Worm (Caenorhabditis elegans) whole organism, young adult: ENCODE data around the gene F31E3.12.

Source experiments
- B0261.1 ChIP-seq: sonication (generic microtip); optimal IDR thresholded peaks from 2 replicates; lab custom pipeline; 2016; ENCODE audit warnings: mild to moderate bottlenecking, missing genetic modification characterization, moderate library complexity, missing compliant biosample characterization
- F57C9.4 ChIP-seq: sonication (generic microtip); optimal IDR thresholded peaks from 2 replicates; lab custom pipeline; 2017; ENCODE audit warnings: mild to moderate bottlenecking, missing genetic modification characterization, missing compliant biosample characterization
- K12H6.12 ChIP-seq: fragments of 200-800 bp; sonication (Bioruptor generic); optimal IDR thresholded peaks from 2 replicates; lab custom pipeline; 2018; ENCODE audit warnings: mild to moderate bottlenecking, missing genetic modification characterization, missing compliant biosample characterization
- Y67H2A.10 ChIP-seq: fragments of 200-800 bp; sonication (Bioruptor generic); conservative IDR thresholded peaks from 2 replicates; pipeline ENCODE4 v1.3.6; 2022; ENCODE audit warnings: missing genetic modification reagents, missing genetic modification characterization, missing compliant biosample characterization
- Y79H2A.3 ChIP-seq: fragments of 200-800 bp; sonication (Bioruptor generic); conservative IDR thresholded peaks from 2 replicates; pipeline ENCODE4 v1.3.6; 2022; ENCODE audit warnings: missing genetic modification reagents, missing genetic modification characterization, missing compliant biosample characterization
- ZK185.1 ChIP-seq: sonication (generic microtip); optimal IDR thresholded peaks from 2 replicates; lab custom pipeline; 2016; ENCODE audit warnings: mild to moderate bottlenecking, missing genetic modification characterization, missing compliant biosample characterization; ENCODE audit not compliant: poor library complexity, severe bottlenecking
- ama-1 ChIP-seq, 3 experiments: fragments of 150-350 bp in 1 of 3; sonication (generic microtip) in 2 of 3; optimal IDR thresholded peaks; 2 replicates each; lab custom pipeline; 2014 to 2018; ENCODE audit warnings: missing biosample characterization in 2 of 3, missing genetic modification characterization in 2 of 3, missing genetic modification reagents in 2 of 3
- attf-6 ChIP-seq: fragments of 200-800 bp; sonication (Bioruptor generic); IDR thresholded peaks from 2 replicates; pipeline ENCODE4 v1.3.6; 2022; ENCODE audit warnings: missing genetic modification reagents, missing genetic modification characterization, missing compliant biosample characterization
- cebp-1 ChIP-seq, 2 experiments: fragments of 200-800 bp in 1 of 2; sonication (Bioruptor generic) in 1 of 2; sonication (generic microtip) in 1 of 2; IDR thresholded peaks in 1 of 2; optimal IDR thresholded peaks in 1 of 2; 2 replicates each; pipeline versions ENCODE4 v1.3.6 to Lab custom; 2017 to 2022; ENCODE audit warnings: missing compliant biosample characterization in 2 of 2, missing genetic modification characterization in 2 of 2, mild to moderate bottlenecking in 1 of 2, missing genetic modification reagents in 1 of 2, moderate library complexity in 1 of 2
- cebp-2 ChIP-seq: fragments of 200-800 bp; sonication (Bioruptor generic); IDR thresholded peaks from 2 replicates; pipeline ENCODE4 v1.3.6; 2022; ENCODE audit warnings: missing genetic modification characterization, missing compliant biosample characterization
- ceh-27 ChIP-seq: fragments of 200-800 bp; sonication (Bioruptor generic); optimal IDR thresholded peaks from 2 replicates; lab custom pipeline; 2018; ENCODE audit warnings: mild to moderate bottlenecking, missing genetic modification characterization, moderate library complexity, missing compliant biosample characterization
- ceh-58 ChIP-seq: fragments of 200-800 bp; sonication (Bioruptor generic); IDR thresholded peaks from 2 replicates; pipeline ENCODE4 v1.3.6; 2022; ENCODE audit warnings: missing genetic modification characterization, missing compliant biosample characterization
- dpff-1 ChIP-seq: sonication (generic microtip); optimal IDR thresholded peaks from 2 replicates; lab custom pipeline; 2017; ENCODE audit warnings: mild to moderate bottlenecking, missing genetic modification characterization, missing compliant biosample characterization
- efl-1 ChIP-seq: fragments of 150-350 bp; optimal IDR thresholded peaks from 2 replicates; lab custom pipeline; 2014; ENCODE audit warnings: missing biosample characterization, missing genetic modification reagents, missing genetic modification characterization
- egl-18 ChIP-seq: fragments of 200-800 bp; sonication (Bioruptor generic); IDR thresholded peaks from 2 replicates; pipeline ENCODE4 v1.3.6; 2022; ENCODE audit warnings: missing genetic modification reagents, missing genetic modification characterization, missing compliant biosample characterization
- egl-44 ChIP-seq: fragments of 200-800 bp; sonication (Bioruptor generic); IDR thresholded peaks from 2 replicates; pipeline ENCODE4 v1.3.6; 2022; ENCODE audit warnings: missing genetic modification reagents, missing genetic modification characterization, missing compliant biosample characterization
- fkh-3 ChIP-seq: sonication (generic microtip); optimal IDR thresholded peaks from 2 replicates; lab custom pipeline; 2016; ENCODE audit warnings: mild to moderate bottlenecking, missing genetic modification characterization, missing compliant biosample characterization
- gei-17 ChIP-seq: fragments of 200-800 bp; sonication (Bioruptor generic); optimal IDR thresholded peaks from 2 replicates; lab custom pipeline; 2018; ENCODE audit warnings: mild to moderate bottlenecking, missing genetic modification characterization, missing compliant biosample characterization
- hmg-1.2 ChIP-seq: fragments of 200-800 bp; sonication (Bioruptor generic); IDR thresholded peaks from 2 replicates; pipeline ENCODE4 v1.3.6; 2022; ENCODE audit warnings: missing genetic modification reagents, missing genetic modification characterization, missing compliant biosample characterization
- hrde-1 ChIP-seq: sonication (generic microtip); optimal IDR thresholded peaks from 2 replicates; lab custom pipeline; 2016; ENCODE audit warnings: missing genetic modification characterization, mild to moderate bottlenecking, missing compliant biosample characterization, moderate library complexity, missing genotype, missing genetic modification reagents, borderline replicate concordance
- lag-1 ChIP-seq: fragments of 200-800 bp; sonication (Bioruptor generic); IDR thresholded peaks from 2 replicates; pipeline ENCODE4 v1.3.6; 2022; ENCODE audit warnings: missing genetic modification reagents, missing genetic modification characterization, missing compliant biosample characterization
- let-607 ChIP-seq, 2 experiments: fragments of 200-800 bp in 1 of 2; sonication (Bioruptor generic) in 1 of 2; sonication (generic microtip) in 1 of 2; optimal IDR thresholded peaks; 2 replicates each; lab custom pipeline; 2016 to 2018; ENCODE audit warnings: mild to moderate bottlenecking in 2 of 2, missing compliant biosample characterization in 2 of 2, missing genetic modification characterization in 2 of 2, moderate library complexity in 2 of 2, missing genotype in 1 of 2
- lin-26 ChIP-seq: fragments of 200-800 bp; sonication (Bioruptor generic); IDR thresholded peaks from 2 replicates; pipeline ENCODE4 v1.3.6; 2022; ENCODE audit warnings: missing genetic modification reagents, missing genetic modification characterization, missing compliant biosample characterization
- lsl-1 ChIP-seq: fragments of 200-800 bp; sonication (Bioruptor generic); optimal IDR thresholded peaks from 2 replicates; lab custom pipeline; 2018; ENCODE audit warnings: mild to moderate bottlenecking, missing genetic modification characterization, moderate library complexity, missing compliant biosample characterization
- lsy-27 ChIP-seq: sonication (generic microtip); optimal IDR thresholded peaks from 2 replicates; lab custom pipeline; 2017; ENCODE audit warnings: missing genetic modification characterization, mild to moderate bottlenecking, missing compliant biosample characterization, antibody characterized with exemption, missing genotype, borderline replicate concordance; ENCODE audit not compliant: insufficient read depth
- madf-10 ChIP-seq: sonication (generic microtip); optimal IDR thresholded peaks from 2 replicates; lab custom pipeline; 2016; ENCODE audit warnings: mild to moderate bottlenecking, missing genetic modification characterization, missing compliant biosample characterization
- madf-6 ChIP-seq: fragments of 200-800 bp; sonication (Bioruptor generic); IDR thresholded peaks from 2 replicates; pipeline ENCODE4 v1.3.6; 2022; ENCODE audit warnings: missing genetic modification reagents, missing genetic modification characterization, missing compliant biosample characterization
- mcd-1 ChIP-seq: fragments of 200-800 bp; sonication (Bioruptor generic); IDR thresholded peaks from 2 replicates; pipeline ENCODE4 v1.3.6; 2022; ENCODE audit warnings: missing genetic modification reagents, missing genetic modification characterization, missing compliant biosample characterization
- mxl-1 ChIP-seq: sonication (generic microtip); optimal IDR thresholded peaks from 2 replicates; lab custom pipeline; 2016; ENCODE audit warnings: missing genetic modification characterization, missing compliant biosample characterization
- nhr-80 ChIP-seq: sonication (generic microtip); optimal IDR thresholded peaks from 2 replicates; lab custom pipeline; 2016; ENCODE audit warnings: missing genetic modification characterization, missing compliant biosample characterization
- rpc-1 ChIP-seq, 2 experiments: fragments of 150-350 bp in 1 of 2; sonication (generic microtip) in 1 of 2; optimal IDR thresholded peaks; 2 replicates each; lab custom pipeline; 2014 to 2018; ENCODE audit warnings: missing biosample characterization in 1 of 2, missing genetic modification characterization in 1 of 2, missing genetic modification reagents in 1 of 2, missing genotype in 1 of 2
- sdz-38 ChIP-seq: sonication (generic microtip); optimal IDR thresholded peaks from 2 replicates; lab custom pipeline; 2016; ENCODE audit warnings: missing genotype, missing genetic modification characterization, missing compliant biosample characterization
- snpc-1.1 ChIP-seq: sonication (generic microtip); optimal IDR thresholded peaks from 2 replicates; lab custom pipeline; 2017; ENCODE audit warnings: missing genetic modification characterization, mild to moderate bottlenecking, missing compliant biosample characterization, antibody characterized with exemption, moderate library complexity, missing genotype, missing genetic modification reagents; ENCODE audit not compliant: insufficient read depth
- snpc-1.3 ChIP-seq: sonication (generic microtip); optimal IDR thresholded peaks from 2 replicates; lab custom pipeline; 2017; ENCODE audit warnings: missing genetic modification characterization, mild to moderate bottlenecking, missing compliant biosample characterization, antibody characterized with exemption, moderate library complexity, missing genotype, missing genetic modification reagents; ENCODE audit not compliant: insufficient read depth
- somi-1 ChIP-seq: fragments of 200-800 bp; sonication (Bioruptor generic); optimal IDR thresholded peaks from 2 replicates; lab custom pipeline; 2018; ENCODE audit warnings: mild to moderate bottlenecking, missing genetic modification characterization, missing compliant biosample characterization
- tbx-9 ChIP-seq: sonication (generic microtip); optimal IDR thresholded peaks from 2 replicates; lab custom pipeline; 2016; ENCODE audit warnings: borderline replicate concordance, missing genetic modification characterization, inconsistent platforms, missing compliant biosample characterization
- tlf-1 ChIP-seq: fragments of 200-800 bp; sonication (Bioruptor generic); optimal IDR thresholded peaks from 2 replicates; lab custom pipeline; 2018; ENCODE audit warnings: mild to moderate bottlenecking, missing genetic modification characterization, missing compliant biosample characterization
- unc-62 ChIP-seq: fragments of 150-350 bp; optimal IDR thresholded peaks from 2 replicates; lab custom pipeline; 2014; ENCODE audit warnings: missing biosample characterization, missing genetic modification reagents, missing genetic modification characterization
- zfh-2 ChIP-seq: fragments of 200-800 bp; sonication (Bioruptor generic); conservative IDR thresholded peaks from 2 replicates; pipeline ENCODE4 v1.3.6; 2022; ENCODE audit warnings: missing genetic modification reagents, missing genetic modification characterization, missing compliant biosample characterization
- ztf-25 ChIP-seq: fragments of 200-800 bp; sonication (Bioruptor generic); IDR thresholded peaks from 2 replicates; pipeline ENCODE4 v1.3.6; 2022; ENCODE audit warnings: missing genetic modification reagents, missing genetic modification characterization, missing compliant biosample characterization
- ztf-28 ChIP-seq: fragments of 200-800 bp; sonication (Bioruptor generic); IDR thresholded peaks from 2 replicates; pipeline ENCODE4 v1.3.6; 2022; ENCODE audit warnings: missing genetic modification reagents, missing genetic modification characterization, missing compliant biosample characterization

The F31E3.12 gene

DNA sequence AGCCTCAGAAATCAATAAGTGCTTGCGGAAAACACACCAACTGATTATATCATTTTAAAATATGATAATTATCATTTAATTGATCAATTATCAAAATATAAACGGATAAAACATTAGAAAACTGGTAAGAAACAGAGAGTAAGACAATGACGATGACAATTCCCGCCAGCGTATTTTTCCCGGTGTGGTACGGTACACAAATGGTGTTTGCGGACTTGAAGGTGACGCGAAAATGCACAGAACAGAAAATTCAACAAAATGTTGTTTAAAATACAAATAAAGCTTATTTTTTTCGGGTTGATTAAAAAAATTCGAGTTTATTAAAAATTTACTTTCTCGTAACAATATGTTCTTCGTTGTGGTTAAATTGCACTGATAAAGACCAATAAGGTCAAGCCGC, 8.0 kb upstream of the F31E3.12 start (continued):
- no peak for TF ChIP-seq fkh-3 (tag; lab: Kevin White, UChicago)
- TF ChIP-seq madf-6 (GFP tag; lab: Robert Waterston, UW), result peak; percentile 95
- TF ChIP-seq ama-1 (optimal IDR thresholded peaks at IDR 0.05; lab: Kevin White, UChicago), result no peak
- no peak for TF ChIP-seq ama-1 (GFP tag; optimal IDR thresholded peaks at IDR 0.05; lab: Kevin White, UChicago)
- no peak for TF ChIP-seq cebp-2 (GFP tag; lab: Robert Waterston, UW)
- TF ChIP-seq lsy-27, result peak; percentile 7
- peak; percentile 98 for TF ChIP-seq efl-1 (GFP tag; lab: Kevin White, UChicago)
- TF ChIP-seq gei-17 (GFP tag; lab: Kevin White, UChicago), result no peak
- TF ChIP-seq snpc-1.3 (tag; lab: Kevin White, UChicago), result peak; percentile 42
- no peak for TF ChIP-seq dpff-1
- no peak for TF ChIP-seq lin-26 (GFP tag; lab: Robert Waterston, UW)
- peak; percentile 91 for TF ChIP-seq lsl-1 (GFP tag; lab: Kevin White, UChicago)
- no peak for TF ChIP-seq ztf-28 (GFP tag; lab: Robert Waterston, UW)
- no peak for TF ChIP-seq let-607 (tag; optimal IDR thresholded peaks at IDR 0.05; lab: Kevin White, UChicago)
- TF ChIP-seq madf-10 (tag; lab: Kevin White, UChicago), result no peak
- TF ChIP-seq rpc-1 (optimal IDR thresholded peaks at IDR 0.05; lab: Kevin White, UChicago), result no peak
- TF ChIP-seq rpc-1 (tag; optimal IDR thresholded peaks at IDR 0.05; lab: Kevin White, UChicago), result no peak
- TF ChIP-seq zfh-2 (GFP tag; lab: Robert Waterston, UW), result no peak
- TF ChIP-seq mcd-1, result 0 out of 2 replicates have a peak, but pooled peaks have one; percentile 9
- TF ChIP-seq unc-62, result no peak
- TF ChIP-seq K12H6.12 (tag; lab: Kevin White, UChicago), result peak; percentile 11
- no peak for TF ChIP-seq attf-6 (GFP tag; lab: Robert Waterston, UW)
- no peak for TF ChIP-seq egl-18
- TF ChIP-seq lag-1 (GFP tag; lab: Robert Waterston, UW), result no peak
- no peak for TF ChIP-seq ceh-27 (GFP tag; lab: Kevin White, UChicago)
- no peak for TF ChIP-seq ceh-58 (GFP tag; lab: Robert Waterston, UW)
- TF ChIP-seq snpc-1.1 (tag; lab: Kevin White, UChicago), result peak; percentile 15
- TF ChIP-seq sdz-38, result no peak
- TF ChIP-seq B0261.1 (tag; lab: Kevin White, UChicago), result no peak
- TF ChIP-seq egl-44, result no peak
- no peak for TF ChIP-seq tbx-9 (tag; lab: Kevin White, UChicago)
- no peak for TF ChIP-seq F57C9.4 (tag; lab: Kevin White, UChicago)
- no peak for TF ChIP-seq Y79H2A.3
- 0 out of 2 replicates have a peak, but pooled peaks have one; percentile 27 for TF ChIP-seq Y67H2A.10 (GFP tag; lab: Robert Waterston, UW)
- no peak for TF ChIP-seq hrde-1 (tag; lab: Kevin White, UChicago)
- no peak for TF ChIP-seq ztf-25 (GFP tag; lab: Robert Waterston, UW)

DNA sequence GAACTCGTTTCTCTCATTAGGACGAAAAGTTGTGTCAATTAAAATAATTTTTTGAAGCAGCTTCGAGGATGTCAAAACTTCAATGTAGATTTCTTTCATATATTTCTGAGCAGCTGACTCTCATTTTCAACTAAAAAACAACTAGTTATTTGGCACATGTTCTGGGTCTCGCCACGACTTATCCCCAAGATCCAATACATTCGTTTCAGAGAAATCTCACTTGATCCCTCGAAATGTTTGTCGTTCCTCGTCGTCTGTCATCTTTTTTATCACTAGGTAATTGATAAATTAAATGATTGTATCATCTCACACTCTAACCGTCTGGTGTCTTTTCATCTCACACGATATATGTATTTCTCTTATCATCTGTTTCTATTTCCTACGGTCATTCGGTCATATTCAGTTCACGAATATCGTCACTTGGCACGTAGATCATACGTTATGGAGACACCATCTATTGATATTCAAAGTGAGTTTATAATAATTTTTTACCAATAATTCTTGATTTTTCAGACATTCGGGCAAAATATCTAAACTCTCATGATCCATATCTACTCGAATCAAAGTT, 7.2 kb upstream of the F31E3.12 start, which contains the start of the genes rpn-6.1 and F57B9.1:
rpn-6.1 (minus strand) TSS at position 65 of the 568 bp plus-strand sequence.
F57B9.1 (plus strand) TSS at position 154 of the 568 bp plus-strand sequence.
- TF ChIP-seq hmg-1.2 (GFP tag; lab: Robert Waterston, UW) (0 out of 2 replicates have a peak, but pooled peaks have one; percentile 12), mxl-1 (tag; lab: Kevin White, UChicago) (no peak), tlf-1 (no peak), nhr-80 (tag; lab: Kevin White, UChicago) (peak; percentile 23), cebp-1 (GFP tag; IDR thresholded peaks at IDR 0.05; lab: Robert Waterston, UW) (no peak), cebp-1 (tag; optimal IDR thresholded peaks at IDR 0.05; lab: Kevin White, UChicago) (peak; percentile 22), ZK185.1 (peak; percentile 13), somi-1 (no peak)
